Fruit fly (Drosophila melanogaster) whole organism, embryonic: ENCODE results near the gene CG13117.
A peak's percentile ranks its signal among the peaks of the same experiment; 100 is the strongest.

Source experiments
- ATbp ChIP-seq: fragments of 200-800 bp; sonication (Bioruptor generic); optimal IDR thresholded peaks from 2 replicates; lab custom pipeline; 2017; ENCODE audit warnings: missing biosample characterization, mild to moderate bottlenecking, missing genetic modification characterization, missing genetic modification reagents
- Blimp-1 ChIP-seq: fragments of 200-800 bp; sonication (Bioruptor generic); optimal IDR thresholded peaks from 3 replicates; lab custom pipeline; 2018; ENCODE audit warnings: missing biosample characterization, missing genetic modification characterization, mild to moderate bottlenecking, moderate library complexity, missing genetic modification reagents
- CG10462 ChIP-seq: fragments of 200-800 bp; sonication (Bioruptor generic); optimal IDR thresholded peaks from 2 replicates; lab custom pipeline; 2016; ENCODE audit warnings: missing biosample characterization, missing genetic modification characterization
- CG1233 ChIP-seq: fragments of 200-800 bp; sonication (Bioruptor generic); optimal IDR thresholded peaks from 4 replicates; lab custom pipeline; 2018; ENCODE audit warnings: missing biosample characterization, mild to moderate bottlenecking, missing genetic modification characterization
- CG12769 ChIP-seq: fragments of 200-800 bp; sonication (Bioruptor generic); optimal IDR thresholded peaks from 2 replicates; lab custom pipeline; 2019; ENCODE audit warnings: missing biosample characterization, mild to moderate bottlenecking, missing genetic modification characterization, moderate library complexity
- CG13775 ChIP-seq: fragments of 200-800 bp; sonication (Bioruptor generic); optimal IDR thresholded peaks from 3 replicates; lab custom pipeline; 2017; ENCODE audit warnings: missing biosample characterization, mild to moderate bottlenecking, missing genetic modification characterization
- CG13894 ChIP-seq: fragments of 200-800 bp; sonication (Bioruptor generic); optimal IDR thresholded peaks from 3 replicates; lab custom pipeline; 2018; ENCODE audit warnings: missing biosample characterization, mild to moderate bottlenecking, missing genetic modification characterization, moderate library complexity
- CG14050 ChIP-seq: fragments of 200-800 bp; sonication (Bioruptor generic); IDR thresholded peaks from 3 replicates; pipeline ENCODE4 v1.3.6; 2022; ENCODE audit warnings: missing biosample characterization, missing genetic modification characterization
- CG16813 ChIP-seq: fragments of 200-800 bp; sonication (Bioruptor generic); IDR thresholded peaks from 3 replicates; pipeline ENCODE4 v1.3.6; 2022; ENCODE audit warnings: missing biosample characterization, missing genetic modification characterization; ENCODE audit not compliant: partially characterized antibody
- CG16815 ChIP-seq: fragments of 200-800 bp; sonication (Bioruptor generic); optimal IDR thresholded peaks from 3 replicates; lab custom pipeline; 2017; ENCODE audit warnings: missing biosample characterization, mild to moderate bottlenecking, missing genetic modification characterization
- CG17829 ChIP-seq: fragments of 200-800 bp; optimal IDR thresholded peaks from 2 replicates; lab custom pipeline; 2019; ENCODE audit warnings: missing biosample characterization, mild to moderate bottlenecking, missing genetic modification characterization, moderate library complexity
- CG2116 ChIP-seq: fragments of 200-800 bp; sonication (Bioruptor generic); optimal IDR thresholded peaks from 3 replicates; lab custom pipeline; 2018; ENCODE audit warnings: missing biosample characterization, mild to moderate bottlenecking, missing genetic modification characterization
- CG2129 ChIP-seq: fragments of 200-800 bp; sonication (Bioruptor generic); IDR thresholded peaks from 2 replicates; pipeline ENCODE4 v1.3.6; 2022; ENCODE audit warnings: missing biosample characterization, missing genetic modification characterization; ENCODE audit not compliant: partially characterized antibody
- CG4282 ChIP-seq: fragments of 200-800 bp; sonication (Bioruptor generic); optimal IDR thresholded peaks from 2 replicates; lab custom pipeline; 2016; ENCODE audit warnings: missing biosample characterization, missing genetic modification characterization
- CG4730 ChIP-seq: fragments of 200-800 bp; sonication (Bioruptor generic); IDR thresholded peaks from 2 replicates; pipeline ENCODE4 v1.3.6; 2022; ENCODE audit warnings: missing biosample characterization, missing genetic modification characterization
- CG4854 ChIP-seq: fragments of 200-800 bp; sonication (Bioruptor generic); optimal IDR thresholded peaks from 2 replicates; lab custom pipeline; 2016; ENCODE audit warnings: missing biosample characterization, missing genetic modification characterization, inconsistent platforms
- CG6791 ChIP-seq: fragments of 200-800 bp; sonication (Bioruptor generic); IDR thresholded peaks from 3 replicates; pipeline ENCODE4 v1.3.6; 2022; ENCODE audit warnings: missing biosample characterization, missing genetic modification characterization; ENCODE audit not compliant: partially characterized antibody
- CG7556 ChIP-seq: fragments of 200-800 bp; sonication (Bioruptor generic); optimal IDR thresholded peaks from 2 replicates; lab custom pipeline; 2017; ENCODE audit warnings: missing biosample characterization, mild to moderate bottlenecking, missing genetic modification characterization
- CG7745 ChIP-seq: fragments of 200-800 bp; sonication (Bioruptor generic); optimal IDR thresholded peaks from 2 replicates; lab custom pipeline; 2018; ENCODE audit warnings: missing biosample characterization, mild to moderate bottlenecking, missing genetic modification characterization, moderate library complexity
- CG8388 ChIP-seq: fragments of 200-800 bp; sonication (Bioruptor generic); optimal IDR thresholded peaks from 2 replicates; lab custom pipeline; 2019; ENCODE audit warnings: missing biosample characterization, mild to moderate bottlenecking, missing genetic modification characterization, moderate library complexity
- CG9797 ChIP-seq: fragments of 200-800 bp; sonication (Bioruptor generic); optimal IDR thresholded peaks from 3 replicates; lab custom pipeline; 2018; ENCODE audit warnings: missing biosample characterization, mild to moderate bottlenecking, missing genetic modification characterization
- Dip3 ChIP-seq: fragments of 200-800 bp; sonication (Bioruptor generic); optimal IDR thresholded peaks from 3 replicates; lab custom pipeline; 2016; ENCODE audit warnings: missing biosample characterization, missing genetic modification characterization
- Dll ChIP-seq: fragments of 200-800 bp; sonication (Bioruptor generic); IDR thresholded peaks from 4 replicates; pipeline ENCODE4 v1.3.6; 2022; ENCODE audit warnings: missing biosample characterization, missing genetic modification characterization; ENCODE audit not compliant: partially characterized antibody
- Doc3 ChIP-seq: fragments of 200-800 bp; sonication (Bioruptor generic); IDR thresholded peaks from 3 replicates; pipeline ENCODE4 v1.3.6; 2022; ENCODE audit warnings: missing biosample characterization, missing genetic modification characterization; ENCODE audit not compliant: partially characterized antibody
- Drgx ChIP-seq: fragments of 200-800 bp; sonication (Bioruptor generic); IDR thresholded peaks from 2 replicates; pipeline ENCODE4 v1.3.6; 2022; ENCODE audit warnings: missing biosample characterization, missing genetic modification characterization
- H2.0 ChIP-seq: fragments of 200-800 bp; sonication (Bioruptor generic); IDR thresholded peaks from 2 replicates; pipeline ENCODE4 v1.3.6; 2022; ENCODE audit warnings: missing biosample characterization, missing genetic modification characterization
- HLHmδ ChIP-seq: fragments of 200-800 bp; sonication (Bioruptor generic); optimal IDR thresholded peaks from 2 replicates; lab custom pipeline; 2018; ENCODE audit warnings: missing biosample characterization, mild to moderate bottlenecking, missing genetic modification characterization, moderate library complexity
- Jarid2 ChIP-seq: fragments of 200-800 bp; sonication (Bioruptor generic); optimal IDR thresholded peaks from 3 replicates; lab custom pipeline; 2017; ENCODE audit warnings: mild to moderate bottlenecking, missing biosample characterization, missing genetic modification reagents, missing genetic modification characterization
- Max ChIP-seq: fragments of 200-800 bp; sonication (Bioruptor generic); optimal IDR thresholded peaks from 2 replicates; lab custom pipeline; 2016; ENCODE audit warnings: missing biosample characterization, mild to moderate bottlenecking, missing genetic modification characterization
- NK7.1 ChIP-seq: fragments of 200-800 bp; sonication (Bioruptor generic); optimal IDR thresholded peaks from 3 replicates; lab custom pipeline; 2016; ENCODE audit warnings: missing biosample characterization, missing genetic modification characterization
- Oaz ChIP-seq: fragments of 200-800 bp; sonication (Bioruptor generic); IDR thresholded peaks from 2 replicates; pipeline ENCODE4 v1.3.6; 2022; ENCODE audit warnings: missing biosample characterization, missing genetic modification characterization
- Rx ChIP-seq: fragments of 200-800 bp; sonication (Bioruptor generic); IDR thresholded peaks from 2 replicates; pipeline ENCODE4 v1.3.6; 2022; ENCODE audit warnings: missing biosample characterization, missing genetic modification characterization
- Side ChIP-seq: fragments of 200-800 bp; sonication (Bioruptor generic); optimal IDR thresholded peaks from 2 replicates; lab custom pipeline; 2016; ENCODE audit warnings: missing biosample characterization, missing genetic modification characterization
- Vsx1 ChIP-seq: fragments of 200-800 bp; sonication (Bioruptor generic); optimal IDR thresholded peaks from 2 replicates; lab custom pipeline; 2017; ENCODE audit warnings: missing biosample characterization, mild to moderate bottlenecking, missing genetic modification characterization, missing genetic modification reagents
- abd-A ChIP-seq: fragments of 200-800 bp; sonication (Bioruptor generic); optimal IDR thresholded peaks from 3 replicates; lab custom pipeline; 2019; ENCODE audit warnings: missing biosample characterization, mild to moderate bottlenecking, missing genetic modification characterization, moderate library complexity
- ase ChIP-seq: fragments of 200-800 bp; sonication (Bioruptor generic); IDR thresholded peaks from 3 replicates; pipeline ENCODE4 v1.3.6; 2022; ENCODE audit warnings: missing biosample characterization, missing genetic modification characterization
- bigmax ChIP-seq: fragments of 200-800 bp; sonication (Bioruptor generic); optimal IDR thresholded peaks from 2 replicates; lab custom pipeline; 2018; ENCODE audit warnings: missing biosample characterization, mild to moderate bottlenecking, missing genetic modification characterization
- chinmo ChIP-seq: fragments of 200-800 bp; sonication (Bioruptor generic); IDR thresholded peaks from 4 replicates; pipeline ENCODE4 v1.3.6; 2022; ENCODE audit warnings: missing biosample characterization, missing genetic modification characterization; ENCODE audit not compliant: partially characterized antibody
- corto ChIP-seq: fragments of 200-800 bp; sonication (Bioruptor generic); optimal IDR thresholded peaks from 2 replicates; lab custom pipeline; 2016; ENCODE audit warnings: missing biosample characterization, mild to moderate bottlenecking, missing genetic modification characterization, moderate library complexity
- dpn ChIP-seq, 2 experiments: fragments of 200-800 bp; sonication (Bioruptor generic); optimal IDR thresholded peaks; 3 replicates each; lab custom pipeline; 2016; ENCODE audit warnings: missing biosample characterization in 2 of 2, missing genetic modification characterization in 2 of 2
- jumu ChIP-seq: fragments of 200-800 bp; sonication (Bioruptor generic); optimal IDR thresholded peaks from 3 replicates; lab custom pipeline; 2016; ENCODE audit warnings: missing biosample characterization, missing genetic modification characterization
- kah ChIP-seq: fragments of 200-800 bp; sonication (Bioruptor generic); optimal IDR thresholded peaks from 2 replicates; lab custom pipeline; 2018; ENCODE audit warnings: missing biosample characterization, mild to moderate bottlenecking, missing genetic modification characterization
- oc ChIP-seq: fragments of 200-800 bp; sonication (Bioruptor generic); optimal IDR thresholded peaks from 2 replicates; lab custom pipeline; 2018; ENCODE audit warnings: missing biosample characterization, mild to moderate bottlenecking, missing genetic modification characterization, moderate library complexity
- psq ChIP-seq: fragments of 200-800 bp; sonication (Bioruptor generic); optimal IDR thresholded peaks from 2 replicates; lab custom pipeline; 2017; ENCODE audit warnings: missing biosample characterization, missing genetic modification characterization
- sens ChIP-seq: fragments of 200-800 bp; sonication (Bioruptor generic); peaks from one replicate; lab custom pipeline; 2016; ENCODE audit warnings: missing biosample characterization, missing genetic modification characterization
- sug ChIP-seq: fragments of 200-800 bp; optimal IDR thresholded peaks from 2 replicates; lab custom pipeline; 2019; ENCODE audit warnings: missing biosample characterization, mild to moderate bottlenecking, missing genetic modification characterization, moderate library complexity
- vvl ChIP-seq: fragments of 200-800 bp; sonication (Bioruptor generic); IDR thresholded peaks from 2 replicates; pipeline ENCODE4 v1.3.6; 2022; ENCODE audit warnings: missing biosample characterization, missing genetic modification characterization

Gene CG13117

DNA sequence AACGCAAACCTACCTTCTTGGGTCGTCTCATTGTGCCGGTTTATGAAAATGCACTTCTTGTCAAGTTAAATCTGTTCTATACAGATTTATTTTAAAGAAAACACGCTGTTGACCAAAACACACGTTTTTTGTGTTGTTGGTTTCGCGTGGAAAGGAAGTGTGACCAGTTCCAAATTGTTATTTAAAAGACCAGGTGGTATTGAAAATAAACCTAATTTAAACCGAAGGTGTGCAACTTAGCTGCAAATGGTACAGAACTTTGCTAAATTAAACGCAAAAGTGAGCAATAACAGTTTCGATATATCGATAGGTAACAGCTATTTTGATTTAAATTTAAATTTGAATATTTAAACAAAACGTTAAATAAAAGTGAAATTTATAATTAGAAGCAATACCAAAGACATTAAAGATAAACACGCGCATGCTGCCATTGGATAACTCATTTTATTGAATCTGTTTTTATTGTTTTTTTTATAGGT is 25.3 kb upstream of the CG13117 start, which contains the start of gene CG4364 (continued):
- TF ChIP-seq CG16813: peak; percentile 56; the same call in 1 of the 3 replicates
- no peak for TF ChIP-seq CG4730
- TF ChIP-seq CG16815: no peak
- TF ChIP-seq CG4282 (GFP tag; lab: Kevin White, UChicago): no peak
- no peak for TF ChIP-seq CG13775 (GFP tag; lab: Kevin White, UChicago)
- peak; percentile 66 for TF ChIP-seq CG6791
- TF ChIP-seq Doc3 (GFP tag; lab: Robert Waterston, UW): peak; percentile 54; the same call in 2 of the 3 replicates
- no peak for TF ChIP-seq ase (GFP tag; lab: Robert Waterston, UW)
- no peak for TF ChIP-seq Side (GFP tag; lab: Kevin White, UChicago)
- TF ChIP-seq CG9797 (GFP tag; lab: Kevin White, UChicago): peak; percentile 83
- TF ChIP-seq kah: no peak
- TF ChIP-seq Dll (GFP tag; lab: Robert Waterston, UW): peak; percentile 82
- peak; percentile 82 for TF ChIP-seq sens
- no peak for TF ChIP-seq Dip3 (GFP tag; lab: Kevin White, UChicago)
- TF ChIP-seq Max (GFP tag; lab: Kevin White, UChicago): peak; percentile 87
- no peak for TF ChIP-seq CG10462
- no peak for TF ChIP-seq Oaz (GFP tag; lab: Robert Waterston, UW)
- peak; percentile 35 for TF ChIP-seq sug (tag; lab: Kevin White, UChicago)
- no peak for TF ChIP-seq Rx (GFP tag; lab: Robert Waterston, UW)
- TF ChIP-seq CG1233 (GFP tag; lab: Kevin White, UChicago): no peak

DNA sequence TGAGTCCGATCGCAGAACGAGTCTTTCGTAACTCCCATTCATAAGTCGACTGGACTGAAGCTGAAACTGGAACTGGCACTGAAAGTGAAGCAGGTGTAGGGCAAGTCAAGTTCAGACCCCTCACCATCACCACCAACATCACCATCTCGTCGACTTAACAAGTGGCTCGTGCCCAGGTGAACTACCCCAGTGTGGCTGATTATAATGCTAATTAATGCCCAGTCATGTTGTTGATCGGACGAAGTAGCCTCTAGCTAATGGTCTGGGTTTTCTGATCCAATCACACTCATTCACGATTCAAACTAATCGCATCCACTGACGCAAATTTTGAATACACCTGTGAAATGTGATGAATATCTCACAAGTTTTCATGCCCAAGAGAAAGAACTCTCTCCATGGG is 7.7 kb upstream of the CG13117 start:
- TF ChIP-seq bigmax (GFP tag; lab: Kevin White, UChicago) (no peak), CG8388 (GFP tag; lab: Kevin White, UChicago) (no peak), Jarid2 (GFP tag; lab: Kevin White, UChicago) (no peak), CG17829 (tag; lab: Kevin White, UChicago) (no peak), CG4282 (GFP tag; lab: Kevin White, UChicago) (no peak), Blimp-1 (peak; percentile 10), HLHmδ (no peak), jumu (GFP tag; lab: Kevin White, UChicago) (no peak), Max (GFP tag; lab: Kevin White, UChicago) (no peak), CG13894 (tag; lab: Kevin White, UChicago) (peak; percentile 76), CG2116 (GFP tag; lab: Kevin White, UChicago) (no peak), CG7556 (no peak), Drgx (GFP tag; lab: Robert Waterston, UW) (no peak), corto (GFP tag; lab: Kevin White, UChicago) (no peak), oc (peak; percentile 67), Vsx1 (GFP tag; lab: Kevin White, UChicago) (peak; percentile 34), CG12769 (tag; lab: Kevin White, UChicago) (peak; percentile 70), CG4854 (GFP tag; lab: Kevin White, UChicago) (no peak), H2.0 (GFP tag; lab: Robert Waterston, UW) (no peak), NK7.1 (GFP tag; lab: Kevin White, UChicago) (no peak), ATbp (GFP tag; lab: Kevin White, UChicago) (no peak), CG2129 (GFP tag; lab: Robert Waterston, UW) (no peak), abd-A (tag; lab: Kevin White, UChicago) (peak; percentile 44), vvl (peak; percentile 69), psq (no peak), CG14050 (GFP tag; lab: Robert Waterston, UW) (no peak), CG7745 (tag; lab: Kevin White, UChicago) (no peak), chinmo (GFP tag; lab: Robert Waterston, UW) (peak; percentile 75; the same call in 2 of the 4 replicates), dpn (GFP tag; optimal IDR thresholded peaks at IDR 0.05; lab: Kevin White, UChicago) (no peak)
